Fruit fly (Drosophila melanogaster): ENCODE data around the gene U2af38.

dm6 chr2L:278134-278533, 16.3 kb downstream of the U2af38 start, which contains the start of gene CG17078:
- TF ChIP-seq CrebA (GFP tag; optimal IDR thresholded peaks at IDR 0.05; ENCODE audit: borderline replicate concordance) = no peak
- no peak for TF ChIP-seq dsf (GFP tag; optimal IDR thresholded peaks at IDR 0.05; ENCODE audit: borderline replicate concordance)
- TF ChIP-seq Dif (GFP tag; optimal IDR thresholded peaks at IDR 0.05; ENCODE audit: partially characterized antibody) = no peak
- no peak for TF ChIP-seq psq (GFP tag; optimal IDR thresholded peaks at IDR 0.05)
- no peak for TF ChIP-seq dmrt93B (GFP tag; optimal IDR thresholded peaks at IDR 0.05)
- TF ChIP-seq ey (GFP tag; optimal IDR thresholded peaks at IDR 0.05) = no peak
- TF ChIP-seq jim (GFP tag; optimal IDR thresholded peaks at IDR 0.05) = no peak
- no peak for TF ChIP-seq Dfd (GFP tag; optimal IDR thresholded peaks at IDR 0.05)

Measured in whole organism, wandering third instar larva.